Worm (Caenorhabditis elegans) whole organism, late embryonic: ENCODE data around the gene zyg-11.

Source experiments
- C38D4.7 ChIP-seq: fragments of 200-800 bp; sonication (Bioruptor generic); optimal IDR thresholded peaks from 2 replicates; lab custom pipeline; 2018; ENCODE audit warnings: mild to moderate bottlenecking, missing genetic modification characterization, moderate library complexity, missing compliant biosample characterization
- K02D7.2 ChIP-seq: sonication (generic microtip); optimal IDR thresholded peaks from 2 replicates; lab custom pipeline; 2017; ENCODE audit warnings: mild to moderate bottlenecking, missing genetic modification characterization, missing compliant biosample characterization
- ahr-1 ChIP-seq: sonication (generic microtip); optimal IDR thresholded peaks from 2 replicates; lab custom pipeline; 2016; ENCODE audit warnings: missing genetic modification characterization, missing compliant biosample characterization
- ama-1 ChIP-seq: fragments of 150-350 bp; optimal IDR thresholded peaks from 2 replicates; lab custom pipeline; 2014
- ceh-24 ChIP-seq: sonication (generic microtip); optimal IDR thresholded peaks from 2 replicates; lab custom pipeline; 2016; ENCODE audit warnings: mild to moderate bottlenecking, missing genetic modification characterization, missing compliant biosample characterization
- ceh-30 ChIP-seq: fragments of 150-350 bp; optimal IDR thresholded peaks from 2 replicates; lab custom pipeline; 2014; ENCODE audit warnings: missing biosample characterization, missing genetic modification characterization
- ceh-31 ChIP-seq: sonication (generic microtip); optimal IDR thresholded peaks from 2 replicates; lab custom pipeline; 2016; ENCODE audit warnings: missing genetic modification characterization, missing compliant biosample characterization
- ceh-45 ChIP-seq: fragments of 200-800 bp; sonication (Bioruptor generic); IDR thresholded peaks from 2 replicates; pipeline ENCODE4 v1.3.6; 2022; ENCODE audit warnings: missing genetic modification reagents, missing genetic modification characterization, missing compliant biosample characterization
- ceh-48 ChIP-seq: sonication (generic microtip); optimal IDR thresholded peaks from 2 replicates; lab custom pipeline; 2016; ENCODE audit warnings: missing genetic modification characterization, inconsistent platforms, missing compliant biosample characterization
- ceh-6 ChIP-seq: fragments of 200-800 bp; sonication (Bioruptor generic); optimal IDR thresholded peaks from 2 replicates; lab custom pipeline; 2018; ENCODE audit warnings: mild to moderate bottlenecking, missing genetic modification characterization, missing compliant biosample characterization
- ceh-9 ChIP-seq: sonication (generic microtip); optimal IDR thresholded peaks from 2 replicates; lab custom pipeline; 2016; ENCODE audit warnings: mild to moderate bottlenecking, missing genetic modification characterization, inconsistent platforms, missing compliant biosample characterization
- dmd-4 ChIP-seq: sonication (generic microtip); optimal IDR thresholded peaks from 2 replicates; lab custom pipeline; 2016; ENCODE audit warnings: borderline replicate concordance, missing genetic modification characterization, missing compliant biosample characterization
- elt-2 ChIP-seq: sonication (generic microtip); optimal IDR thresholded peaks from 2 replicates; lab custom pipeline; 2016; ENCODE audit warnings: missing genetic modification reagents, missing genetic modification characterization, missing compliant biosample characterization
- elt-4 ChIP-seq: sonication (generic microtip); optimal IDR thresholded peaks from 2 replicates; lab custom pipeline; 2016; ENCODE audit warnings: missing genetic modification characterization, missing compliant biosample characterization
- fkh-6 ChIP-seq: sonication (generic microtip); optimal IDR thresholded peaks from 2 replicates; lab custom pipeline; 2016; ENCODE audit warnings: missing genetic modification characterization, missing compliant biosample characterization
- gmeb-2 ChIP-seq: sonication (generic microtip); optimal IDR thresholded peaks from 2 replicates; lab custom pipeline; 2016; ENCODE audit warnings: missing genetic modification characterization, inconsistent platforms, missing compliant biosample characterization
- hlh-13 ChIP-seq: fragments of 200-800 bp; sonication (Bioruptor generic); optimal IDR thresholded peaks from 2 replicates; lab custom pipeline; 2018; ENCODE audit warnings: mild to moderate bottlenecking, missing genetic modification characterization, missing compliant biosample characterization
- hlh-15 ChIP-seq: sonication (generic microtip); optimal IDR thresholded peaks from 2 replicates; lab custom pipeline; 2016; ENCODE audit warnings: missing genetic modification characterization, missing compliant biosample characterization
- hlh-6 ChIP-seq: sonication (generic microtip); optimal IDR thresholded peaks from 2 replicates; lab custom pipeline; 2016; ENCODE audit warnings: missing genotype, missing genetic modification characterization, missing compliant biosample characterization
- hlh-8 ChIP-seq: sonication (generic microtip); optimal IDR thresholded peaks from 2 replicates; lab custom pipeline; 2016; ENCODE audit warnings: missing genotype, missing genetic modification characterization, missing compliant biosample characterization
- lin-11 ChIP-seq: fragments of 200-800 bp; sonication (Bioruptor generic); optimal IDR thresholded peaks from 2 replicates; lab custom pipeline; 2018; ENCODE audit warnings: mild to moderate bottlenecking, missing genetic modification characterization, missing compliant biosample characterization
- mec-3 ChIP-seq: sonication (generic microtip); optimal IDR thresholded peaks from 2 replicates; lab custom pipeline; 2016; ENCODE audit warnings: borderline replicate concordance, missing genetic modification characterization, missing compliant biosample characterization
- nhr-232 ChIP-seq: sonication (generic microtip); optimal IDR thresholded peaks from 2 replicates; lab custom pipeline; 2016; ENCODE audit warnings: missing genetic modification characterization, missing compliant biosample characterization
- npax-4 ChIP-seq: sonication (generic microtip); optimal IDR thresholded peaks from 2 replicates; lab custom pipeline; 2016; ENCODE audit warnings: missing genetic modification characterization, missing compliant biosample characterization
- pha-4 ChIP-seq: fragments of 150-350 bp; optimal IDR thresholded peaks from 2 replicates; lab custom pipeline; 2018; ENCODE audit warnings: missing biosample characterization, missing genetic modification reagents, missing genetic modification characterization
- pros-1 ChIP-seq: fragments of 150-350 bp; optimal IDR thresholded peaks from 2 replicates; lab custom pipeline; 2014; ENCODE audit warnings: missing biosample characterization, missing genetic modification reagents, missing genetic modification characterization
- rnt-1 ChIP-seq: sonication (generic microtip); optimal IDR thresholded peaks from 2 replicates; lab custom pipeline; 2016; ENCODE audit warnings: missing genetic modification characterization, missing compliant biosample characterization
- sox-2 ChIP-seq: fragments of 200-800 bp; sonication (Bioruptor generic); IDR thresholded peaks from 2 replicates; pipeline ENCODE4 v1.3.6; 2022; ENCODE audit warnings: missing genetic modification reagents, missing genetic modification characterization, missing compliant biosample characterization
- sox-4 ChIP-seq: sonication (generic microtip); optimal IDR thresholded peaks from 2 replicates; lab custom pipeline; 2017; ENCODE audit warnings: mild to moderate bottlenecking, missing genetic modification characterization, inconsistent platforms, missing compliant biosample characterization
- syd-9 ChIP-seq: sonication (generic microtip); optimal IDR thresholded peaks from 2 replicates; lab custom pipeline; 2016; ENCODE audit warnings: mild to moderate bottlenecking, missing genetic modification characterization, moderate library complexity, missing compliant biosample characterization
- ttx-3 ChIP-seq: sonication (generic microtip); optimal IDR thresholded peaks from 2 replicates; lab custom pipeline; 2016; ENCODE audit warnings: missing genetic modification reagents, missing genetic modification characterization, missing compliant biosample characterization
- unc-42 ChIP-seq: sonication (generic microtip); optimal IDR thresholded peaks from 2 replicates; lab custom pipeline; 2016; ENCODE audit warnings: missing genotype, missing genetic modification characterization, missing compliant biosample characterization
- unc-55 ChIP-seq: sonication (generic microtip); optimal IDR thresholded peaks from 2 replicates; lab custom pipeline; 2017; ENCODE audit warnings: missing biosample characterization, missing genetic modification reagents, missing genetic modification characterization
- unc-86 ChIP-seq: sonication (generic microtip); optimal IDR thresholded peaks from 2 replicates; lab custom pipeline; 2016; ENCODE audit warnings: missing genetic modification characterization, missing compliant biosample characterization
- zip-5 ChIP-seq: sonication (generic microtip); optimal IDR thresholded peaks from 2 replicates; lab custom pipeline; 2016; ENCODE audit warnings: missing genetic modification characterization, missing compliant biosample characterization
- ztf-16 ChIP-seq: sonication (generic microtip); optimal IDR thresholded peaks from 2 replicates; lab custom pipeline; 2017; ENCODE audit warnings: missing genetic modification characterization, missing compliant biosample characterization

Gene zyg-11

DNA sequence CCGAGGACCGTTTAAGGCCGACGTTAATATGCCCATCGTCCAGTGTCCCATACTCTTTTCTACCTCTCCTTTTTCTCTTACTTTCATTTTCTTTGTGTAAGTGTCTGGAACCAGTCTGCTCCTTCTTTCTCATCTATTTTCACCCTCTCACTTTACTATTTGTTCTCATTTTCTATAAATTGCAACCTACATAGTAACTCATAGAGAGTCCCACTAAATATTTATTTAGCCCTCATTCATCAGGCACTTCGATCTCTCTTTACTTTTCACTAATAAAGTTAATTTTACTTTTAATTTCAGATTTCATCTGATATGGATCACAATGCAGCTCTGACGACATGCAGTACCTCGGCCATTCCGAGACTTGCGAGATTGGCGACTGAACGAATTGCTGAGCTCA, at the start of gene zyg-11:
zyg-11 (plus strand) TSS at position 301 of the 400 bp plus-strand sequence.
- TF ChIP-seq hlh-13 (GFP tag; lab: Kevin White, UChicago) (no peak), ahr-1 (tag; lab: Kevin White, UChicago) (no peak), ama-1 (lab: Kevin White, UChicago) (no peak), K02D7.2 (tag; lab: Kevin White, UChicago) (no peak), sox-4 (tag; lab: Kevin White, UChicago) (no peak)

DNA sequence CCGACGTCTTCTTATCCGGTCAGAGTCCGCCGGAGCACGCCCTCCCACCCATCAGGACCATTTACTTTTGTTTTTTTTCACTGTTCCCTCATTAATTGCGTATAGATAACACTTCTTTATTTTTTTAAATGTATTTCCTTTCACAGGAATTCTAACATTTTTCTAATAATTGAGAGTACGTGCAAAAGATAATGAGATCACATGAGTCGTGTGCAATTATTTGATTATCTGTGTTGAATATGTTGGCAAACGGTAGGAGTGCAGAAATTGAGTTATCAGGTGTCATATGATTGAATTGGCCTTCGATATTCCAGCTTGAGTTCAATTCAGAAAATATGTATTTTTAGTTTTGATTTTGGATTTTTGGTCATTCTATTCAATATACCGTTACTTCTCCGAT, 49.1 kb upstream of the zyg-11 start:
- TF ChIP-seq unc-42 (tag; lab: Kevin White, UChicago) (peak; percentile 50), zip-5 (tag; lab: Kevin White, UChicago) (no peak)

DNA sequence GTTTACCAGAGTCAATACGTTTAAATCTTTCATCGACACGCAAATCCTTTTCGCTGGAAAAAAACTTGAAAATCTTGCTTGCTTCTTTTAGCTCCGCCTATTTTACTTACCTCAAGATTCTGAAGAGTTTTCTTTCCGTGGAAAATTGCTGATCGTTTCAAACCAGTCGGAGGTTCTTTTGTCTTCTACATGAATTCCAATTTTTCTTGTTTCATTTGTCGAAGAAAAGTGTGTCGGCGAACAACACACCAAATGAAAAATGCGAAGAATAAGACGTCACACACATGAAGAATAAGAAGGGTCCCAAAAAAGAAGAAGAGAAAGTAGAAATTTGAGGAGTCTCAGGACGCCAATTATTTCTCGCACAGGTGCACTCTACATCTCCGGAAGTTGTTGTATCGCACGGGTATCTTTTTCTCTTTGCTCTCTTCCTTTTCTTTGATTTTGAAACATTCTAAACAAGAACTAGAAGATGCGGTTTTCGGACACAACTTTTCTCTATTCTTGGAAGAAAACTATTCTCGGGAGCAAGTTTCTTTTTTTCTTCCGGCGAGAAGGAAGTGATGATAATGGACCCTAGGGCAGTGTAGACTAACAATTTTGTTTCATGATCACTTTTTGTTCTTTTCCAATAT, 43.2 kb upstream of the zyg-11 start:
- no peak for TF ChIP-seq ceh-48 (tag; lab: Kevin White, UChicago)
- TF ChIP-seq pha-4: no peak
- no peak for TF ChIP-seq sox-4 (tag; lab: Kevin White, UChicago)
- TF ChIP-seq syd-9 (tag; lab: Kevin White, UChicago): no peak
- TF ChIP-seq pros-1 (tag; lab: Kevin White, UChicago): no peak
- no peak for TF ChIP-seq hlh-8 (tag; lab: Kevin White, UChicago)
- TF ChIP-seq unc-42 (tag; lab: Kevin White, UChicago): no peak
- no peak for TF ChIP-seq fkh-6 (tag; lab: Kevin White, UChicago)
- no peak for TF ChIP-seq ahr-1 (tag; lab: Kevin White, UChicago)
- TF ChIP-seq unc-86 (tag; lab: Kevin White, UChicago): no peak
- no peak for TF ChIP-seq C38D4.7 (GFP tag; lab: Kevin White, UChicago)
- TF ChIP-seq hlh-6 (tag; lab: Kevin White, UChicago): no peak
- TF ChIP-seq rnt-1 (tag; lab: Kevin White, UChicago): no peak
- no peak for TF ChIP-seq ztf-16 (tag; lab: Kevin White, UChicago)
- TF ChIP-seq ceh-30 (tag; lab: Kevin White, UChicago): no peak
- TF ChIP-seq ceh-31: no peak

DNA sequence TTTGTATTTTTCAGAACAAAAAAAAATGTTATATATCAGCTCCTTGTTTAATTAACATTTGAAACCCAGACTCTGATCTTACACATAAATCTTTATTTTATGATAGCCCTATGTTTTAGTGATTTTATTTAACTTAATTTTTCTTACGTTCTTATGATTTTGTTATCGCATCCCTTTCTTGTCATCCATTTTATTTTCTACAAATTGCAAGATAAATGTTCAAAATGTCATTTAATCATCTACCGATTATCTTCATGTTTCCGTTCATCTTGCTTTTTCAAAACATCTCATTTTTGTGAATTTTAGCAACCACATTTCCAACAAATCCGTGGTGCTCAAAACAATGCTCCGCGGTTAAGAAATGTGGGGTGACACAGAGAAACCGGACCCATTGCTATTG, 41.2 kb upstream of the zyg-11 start, which contains the start of gene DH11.5:
DH11.5 (plus strand) TSS at position 301 of the 400 bp plus-strand sequence.
- TF ChIP-seq elt-2 (tag; lab: Kevin White, UChicago) (no peak), gmeb-2 (tag; lab: Kevin White, UChicago) (no peak), fkh-6 (tag; lab: Kevin White, UChicago) (no peak), npax-4 (tag; lab: Kevin White, UChicago) (no peak), ceh-31 (no peak), unc-55 (GFP tag; lab: Kevin White, UChicago) (no peak), elt-4 (tag; lab: Kevin White, UChicago) (no peak), lin-11 (no peak), hlh-15 (tag; lab: Kevin White, UChicago) (no peak), nhr-232 (no peak), K02D7.2 (tag; lab: Kevin White, UChicago) (no peak)

DNA sequence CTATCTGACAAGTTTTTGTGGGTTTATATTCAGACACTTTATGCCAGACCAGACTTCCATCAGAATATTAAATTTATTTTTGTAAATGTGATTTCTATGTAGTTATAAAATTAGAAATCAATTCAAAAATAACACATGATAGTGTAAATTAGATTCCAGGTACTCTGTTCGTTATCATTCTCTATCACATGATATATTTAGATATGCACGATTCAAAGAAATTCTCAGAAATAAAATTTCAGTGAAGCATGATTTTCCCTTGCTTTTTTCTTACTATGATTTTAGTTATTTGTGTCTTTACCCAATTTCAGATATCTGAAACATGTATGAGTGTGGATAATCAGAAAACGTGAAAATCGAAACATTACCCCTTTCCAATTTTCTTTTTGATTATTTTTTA, 40.0 kb upstream of the zyg-11 start:
- TF ChIP-seq elt-4 (tag; lab: Kevin White, UChicago): no peak
- TF ChIP-seq ceh-6 (GFP tag; lab: Kevin White, UChicago): no peak
- no peak for TF ChIP-seq ceh-9 (tag; lab: Kevin White, UChicago)
- TF ChIP-seq mec-3 (tag; lab: Kevin White, UChicago): no peak
- no peak for TF ChIP-seq dmd-4 (tag; lab: Kevin White, UChicago)
- TF ChIP-seq unc-55 (GFP tag; lab: Kevin White, UChicago): no peak
- TF ChIP-seq ttx-3 (tag; lab: Kevin White, UChicago): no peak
- TF ChIP-seq sox-2: no peak
- TF ChIP-seq hlh-6 (tag; lab: Kevin White, UChicago): no peak
- TF ChIP-seq ceh-24 (tag; lab: Kevin White, UChicago): no peak
- TF ChIP-seq ceh-45 (GFP tag; lab: Robert Waterston, UW): no peak
